Worm (Caenorhabditis elegans): ENCODE measurements around the gene ttr-31.

DNA sequence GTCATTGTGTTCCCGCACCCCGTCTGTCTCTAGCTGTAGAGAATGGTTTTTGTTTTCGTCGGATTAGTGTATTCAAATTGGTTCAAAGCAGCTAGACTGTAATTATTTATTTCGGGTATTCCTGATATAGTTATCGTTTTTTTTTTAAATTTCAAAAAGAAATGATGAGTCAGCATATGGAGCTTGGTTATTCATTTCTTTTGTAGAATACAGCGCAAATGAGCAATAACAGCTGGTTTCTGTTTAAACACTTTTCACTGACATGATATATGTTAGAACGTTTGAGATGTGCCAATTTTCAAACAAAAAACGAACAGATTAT is 18.0 kb downstream of the ttr-31 start:
- no peak for TF ChIP-seq ces-1 (GFP tag; optimal IDR thresholded peaks at IDR 0.05)
- no peak for TF ChIP-seq unc-62 (GFP tag; optimal IDR thresholded peaks at IDR 0.05)
- no peak for TF ChIP-seq lin-13 (tag; optimal IDR thresholded peaks at IDR 0.05)
- TF ChIP-seq ztf-11 (tag; optimal IDR thresholded peaks at IDR 0.05) = no peak
- TF ChIP-seq ham-2 (GFP tag; optimal IDR thresholded peaks at IDR 0.05) = no peak
- no peak for TF ChIP-seq nhr-237 (tag; optimal IDR thresholded peaks at IDR 0.05)

Data from whole organism, mixed stage, embryonic.